Fruit fly (Drosophila melanogaster) S2 (cell line): ENCODE results near the gene sofe.

Experiments
- CG8478 ChIP-seq: fragments of >200 bp; optimal IDR thresholded peaks from 2 replicates; lab custom pipeline; 2018
- CTCF ChIP-seq, 2 experiments: fragments of >200 bp; optimal IDR thresholded peaks; 2 replicates each; lab custom pipeline; 2018

- TF ChIP-seq CTCF (optimal IDR thresholded peaks at IDR 0.05; lab: Kevin White, UChicago): no peak
- TF ChIP-seq CG8478 (lab: Kevin White, UChicago): no peak
These were observed 10.2 kb downstream of the sofe start, which contains the start of gene sbr for dm6 chrX:10846972-10847435.
